Comparison of ENCODE assay signal across 1 fruit fly cellular context in genomic region chr2L:12055837-12056388, dm6.
A peak's percentile ranks its signal among the peaks of the same experiment; 100 is the strongest.
TF ChIP-seq lines count a peak whose summit lies in the region.

JhI-21 (minus strand) TSS chr2L:12056042.
RpL7-like (plus strand) TSS chr2L:12056326.
CG34164 (plus strand) TSS chr2L:12056348.

TF ChIP-seq in whole organism, embryonic, 481 proteins besides CTCF, POLR2A, EP300 and RAD21 (continued from another document and continues in another):
- TF ChIP-seq crol (GFP tag; IDR thresholded peaks at IDR 0.05; lab: Robert Waterston, UW) = no peak
- TF ChIP-seq Awh (GFP tag; IDR thresholded peaks at IDR 0.05; lab: Robert Waterston, UW) = no peak
- TF ChIP-seq ttk (GFP tag; IDR thresholded peaks at IDR 0.05; lab: Robert Waterston, UW) = peak; percentile 58; the same call in 1 of the 2 replicates
- no peak for TF ChIP-seq CG3726 (GFP tag; IDR thresholded peaks at IDR 0.05; lab: Robert Waterston, UW)
- TF ChIP-seq CG10147 (GFP tag; optimal IDR thresholded peaks at IDR 0.05; lab: Kevin White, UChicago) = peak; percentile 28
- TF ChIP-seq Dll (GFP tag; IDR thresholded peaks at IDR 0.05; lab: Robert Waterston, UW; ENCODE audit: partially characterized antibody) = peak; percentile 76; the same call in 3 of the 4 replicates
- TF ChIP-seq trem (tag; optimal IDR thresholded peaks at IDR 0.05; lab: Kevin White, UChicago) = peak; percentile 69
- no peak for TF ChIP-seq CG1603 (tag; optimal IDR thresholded peaks at IDR 0.05; lab: Kevin White, UChicago)
- TF ChIP-seq CG2116 (GFP tag; optimal IDR thresholded peaks at IDR 0.05; lab: Kevin White, UChicago) = peak; percentile 93
- TF ChIP-seq CrebB (tag; optimal IDR thresholded peaks at IDR 0.05; lab: Kevin White, UChicago) = no peak
- TF ChIP-seq Dad (GFP tag; optimal IDR thresholded peaks at IDR 0.05; lab: Kevin White, UChicago) = no peak
- no peak; the same call in 1 of the 2 replicates for TF ChIP-seq CG31441 (GFP tag; IDR thresholded peaks at IDR 0.05; lab: Robert Waterston, UW)
- no peak for TF ChIP-seq CG11398 (GFP tag; optimal IDR thresholded peaks at IDR 0.05; lab: Kevin White, UChicago)
- peak; percentile 73; the same call in 1 of the 2 replicates for TF ChIP-seq unc-4 (GFP tag; IDR thresholded peaks at IDR 0.05; lab: Robert Waterston, UW; ENCODE audit: partially characterized antibody)
- no peak for TF ChIP-seq trh (GFP tag; optimal IDR thresholded peaks at IDR 0.05; lab: Kevin White, UChicago)
- no peak for TF ChIP-seq en (GFP tag; optimal IDR thresholded peaks at IDR 0.05; lab: Kevin White, UChicago)
- TF ChIP-seq CG7963 (GFP tag; IDR thresholded peaks at IDR 0.05; lab: Robert Waterston, UW; ENCODE audit: partially characterized antibody) = peak; percentile 60; the same call in 2 of the 3 replicates
- TF ChIP-seq Hr78 (GFP tag; optimal IDR thresholded peaks at IDR 0.05; lab: Kevin White, UChicago) = no peak
- no peak for TF ChIP-seq chm (GFP tag; IDR thresholded peaks at IDR 0.05; lab: Robert Waterston, UW)
- no peak for TF ChIP-seq Oli (tag; optimal IDR thresholded peaks at IDR 0.05; lab: Kevin White, UChicago)
- no peak for TF ChIP-seq sima (GFP tag; optimal IDR thresholded peaks at IDR 0.05; lab: Kevin White, UChicago)
- TF ChIP-seq CG17802 (tag; optimal IDR thresholded peaks at IDR 0.05; lab: Kevin White, UChicago) = no peak
- TF ChIP-seq luna (GFP tag; optimal IDR thresholded peaks at IDR 0.05; lab: Kevin White, UChicago) = no peak
- TF ChIP-seq Dref (GFP tag; IDR thresholded peaks at IDR 0.05; lab: Robert Waterston, UW) = peak; percentile 93
- TF ChIP-seq Bdp1 (GFP tag; optimal IDR thresholded peaks at IDR 0.05; lab: Kevin White, UChicago) = no peak
- no peak for TF ChIP-seq CG12104 (GFP tag; optimal IDR thresholded peaks at IDR 0.05; lab: Kevin White, UChicago)
- peak; percentile 71 for TF ChIP-seq BEAF-32 (GFP tag; optimal IDR thresholded peaks at IDR 0.05; lab: Kevin White, UChicago)
- no peak for TF ChIP-seq lmd (GFP tag; IDR thresholded peaks at IDR 0.05; lab: Robert Waterston, UW)
- no peak for TF ChIP-seq CG6654 (GFP tag; optimal IDR thresholded peaks at IDR 0.05; lab: Kevin White, UChicago)
- TF ChIP-seq rib (GFP tag; IDR thresholded peaks at IDR 0.05; lab: Robert Waterston, UW) = no peak
- TF ChIP-seq CG8924 (tag; optimal IDR thresholded peaks at IDR 0.05; lab: Kevin White, UChicago) = peak; percentile 35
- no peak for TF ChIP-seq Optix (GFP tag; IDR thresholded peaks at IDR 0.05; lab: Robert Waterston, UW)
- TF ChIP-seq CG5953 (GFP tag; IDR thresholded peaks at IDR 0.05; lab: Robert Waterston, UW) = no peak
- peak; percentile 61 for TF ChIP-seq CG6791 (GFP tag; IDR thresholded peaks at IDR 0.05; lab: Robert Waterston, UW; ENCODE audit: partially characterized antibody)
- TF ChIP-seq yki (optimal IDR thresholded peaks at IDR 0.05; lab: Kevin White, UChicago) = peak; percentile 89
- no peak for TF ChIP-seq gcm2 (GFP tag; optimal IDR thresholded peaks at IDR 0.05; lab: Kevin White, UChicago)
- no peak for TF ChIP-seq CG9609 (GFP tag; optimal IDR thresholded peaks at IDR 0.05; lab: Kevin White, UChicago)
- TF ChIP-seq Six4 (GFP tag; optimal IDR thresholded peaks at IDR 0.05; lab: Kevin White, UChicago) = no peak
- 0 out of 3 replicates have a peak, but pooled peaks have one; percentile 20 for TF ChIP-seq vnd (GFP tag; IDR thresholded peaks at IDR 0.05; lab: Robert Waterston, UW; ENCODE audit: partially characterized antibody)
- no peak for TF ChIP-seq chn (GFP tag; optimal IDR thresholded peaks at IDR 0.05; lab: Kevin White, UChicago)
- TF ChIP-seq CG14014 (GFP tag; IDR thresholded peaks at IDR 0.05; lab: Robert Waterston, UW) = no peak
- TF ChIP-seq eyg (GFP tag; optimal IDR thresholded peaks at IDR 0.05; lab: Kevin White, UChicago) = no peak
- no peak for TF ChIP-seq repo (GFP tag; optimal IDR thresholded peaks at IDR 0.05; lab: Kevin White, UChicago)
- peak; percentile 2 for TF ChIP-seq CG30020 (tag; optimal IDR thresholded peaks at IDR 0.05; lab: Kevin White, UChicago)
- TF ChIP-seq crc (GFP tag; optimal IDR thresholded peaks at IDR 0.05; lab: Kevin White, UChicago) = no peak
- TF ChIP-seq sisA (GFP tag; IDR thresholded peaks at IDR 0.05; lab: Robert Waterston, UW) = no peak
- no peak for TF ChIP-seq pfk (GFP tag; optimal IDR thresholded peaks at IDR 0.05; lab: Kevin White, UChicago)
- no peak for TF ChIP-seq CG11560 (tag; IDR thresholded peaks at IDR 0.05; lab: Robert Waterston, UW)
- no peak for TF ChIP-seq ham (GFP tag; IDR thresholded peaks at IDR 0.05; lab: Robert Waterston, UW)
- TF ChIP-seq lab (GFP tag; optimal IDR thresholded peaks at IDR 0.05; lab: Kevin White, UChicago) = no peak
- no peak for TF ChIP-seq Dbx (GFP tag; IDR thresholded peaks at IDR 0.05; lab: Robert Waterston, UW)
- no peak for TF ChIP-seq C15 (GFP tag; IDR thresholded peaks at IDR 0.05; lab: Robert Waterston, UW)
- no peak for TF ChIP-seq sob (GFP tag; IDR thresholded peaks at IDR 0.05; lab: Robert Waterston, UW)
- TF ChIP-seq CG7839 (tag; optimal IDR thresholded peaks at IDR 0.05; lab: Kevin White, UChicago) = no peak
- no peak for TF ChIP-seq CG4707 (GFP tag; optimal IDR thresholded peaks at IDR 0.05; lab: Kevin White, UChicago)
- no peak for TF ChIP-seq maf-S (GFP tag; optimal IDR thresholded peaks at IDR 0.05; lab: Kevin White, UChicago)
- TF ChIP-seq CG9817 (tag; optimal IDR thresholded peaks at IDR 0.05; lab: Kevin White, UChicago) = no peak
- peak; percentile 66 for TF ChIP-seq Scr (GFP tag; IDR thresholded peaks at IDR 0.05; lab: Robert Waterston, UW; ENCODE audit: partially characterized antibody)
- no peak for TF ChIP-seq CG10959 (GFP tag; IDR thresholded peaks at IDR 0.05; lab: Robert Waterston, UW)
- TF ChIP-seq Trl (optimal IDR thresholded peaks at IDR 0.05; lab: Kevin White, UChicago) = peak; percentile 96 to 99
- TF ChIP-seq Trl (GFP tag; optimal IDR thresholded peaks at IDR 0.05; lab: Kevin White, UChicago) = peak; percentile 62
- no peak for TF ChIP-seq Xrp1 (GFP tag; IDR thresholded peaks at IDR 0.05; lab: Robert Waterston, UW)
- peak; percentile 98 for TF ChIP-seq nerfin-1 (tag; optimal IDR thresholded peaks at IDR 0.05; lab: Kevin White, UChicago)
- no peak for TF ChIP-seq Lhr (GFP tag; optimal IDR thresholded peaks at IDR 0.05; lab: Kevin White, UChicago)
- TF ChIP-seq wor (GFP tag; IDR thresholded peaks at IDR 0.05; lab: Robert Waterston, UW) = no peak
- TF ChIP-seq salm (tag; optimal IDR thresholded peaks at IDR 0.05; lab: Kevin White, UChicago) = no peak
- TF ChIP-seq shn (GFP tag; optimal IDR thresholded peaks at IDR 0.05; lab: Kevin White, UChicago) = no peak
- no peak for TF ChIP-seq HLH3B (GFP tag; IDR thresholded peaks at IDR 0.05; lab: Robert Waterston, UW)
- peak; percentile 65 for TF ChIP-seq CG10267 (tag; optimal IDR thresholded peaks at IDR 0.05; lab: Kevin White, UChicago)
- TF ChIP-seq Hr3 (GFP tag; optimal IDR thresholded peaks at IDR 0.05; lab: Kevin White, UChicago) = no peak
- no peak for TF ChIP-seq Vsx1 (GFP tag; optimal IDR thresholded peaks at IDR 0.05; lab: Kevin White, UChicago)
- TF ChIP-seq CG3281 (GFP tag; optimal IDR thresholded peaks at IDR 0.05; lab: Kevin White, UChicago) = peak; percentile 6
- TF ChIP-seq Blimp-1 (GFP tag; optimal IDR thresholded peaks at IDR 0.05; lab: Kevin White, UChicago) = no peak
- no peak for TF ChIP-seq mam (GFP tag; optimal IDR thresholded peaks at IDR 0.05; lab: Kevin White, UChicago)
- no peak for TF ChIP-seq tin (GFP tag; optimal IDR thresholded peaks at IDR 0.05; lab: Kevin White, UChicago)
- no peak for TF ChIP-seq CG10431 (GFP tag; optimal IDR thresholded peaks at IDR 0.05; lab: Kevin White, UChicago)
- no peak for TF ChIP-seq dan (GFP tag; IDR thresholded peaks at IDR 0.05; lab: Robert Waterston, UW)
- no peak for TF ChIP-seq corto (GFP tag; optimal IDR thresholded peaks at IDR 0.05; lab: Kevin White, UChicago)
- TF ChIP-seq Dp (GFP tag; optimal IDR thresholded peaks at IDR 0.05; lab: Kevin White, UChicago) = peak; percentile 98
- TF ChIP-seq CG14965 (GFP tag; optimal IDR thresholded peaks at IDR 0.05; lab: Kevin White, UChicago; ENCODE audit: borderline replicate concordance) = no peak
- no peak for TF ChIP-seq Ada2b (GFP tag; IDR thresholded peaks at IDR 0.05; lab: Robert Waterston, UW)
- TF ChIP-seq Chrac-16 (GFP tag; optimal IDR thresholded peaks at IDR 0.05; lab: Kevin White, UChicago) = no peak
- TF ChIP-seq Max (GFP tag; optimal IDR thresholded peaks at IDR 0.05; lab: Kevin White, UChicago) = peak; percentile 82
- TF ChIP-seq CG9215 (GFP tag; IDR thresholded peaks at IDR 0.05; lab: Robert Waterston, UW) = no peak
- TF ChIP-seq CG7928 (GFP tag; optimal IDR thresholded peaks at IDR 0.05; lab: Kevin White, UChicago) = no peak
- no peak for TF ChIP-seq jing (GFP tag; optimal IDR thresholded peaks at IDR 0.05; lab: Kevin White, UChicago)
- TF ChIP-seq CG4854 (GFP tag; optimal IDR thresholded peaks at IDR 0.05; lab: Kevin White, UChicago) = no peak
- no peak for TF ChIP-seq CG10654 (GFP tag; optimal IDR thresholded peaks at IDR 0.05; lab: Kevin White, UChicago)
- TF ChIP-seq CG15269 (tag; optimal IDR thresholded peaks at IDR 0.05; lab: Kevin White, UChicago) = no peak
- TF ChIP-seq usp (GFP tag; optimal IDR thresholded peaks at IDR 0.05; lab: Kevin White, UChicago) = no peak
- peak; percentile 43 for TF ChIP-seq Sin3A (optimal IDR thresholded peaks at IDR 0.05; lab: Kevin White, UChicago)
- TF ChIP-seq CG8765 (GFP tag; IDR thresholded peaks at IDR 0.05; lab: Robert Waterston, UW) = no peak
- no peak for TF ChIP-seq CHES-1-like (GFP tag; optimal IDR thresholded peaks at IDR 0.05; lab: Kevin White, UChicago)
- TF ChIP-seq HmgZ (tag; optimal IDR thresholded peaks at IDR 0.05; lab: Kevin White, UChicago) = no peak
- no peak for TF ChIP-seq dysf (GFP tag; IDR thresholded peaks at IDR 0.05; lab: Robert Waterston, UW)
- TF ChIP-seq CG3847 (GFP tag; IDR thresholded peaks at IDR 0.05; lab: Robert Waterston, UW) = no peak
- TF ChIP-seq az2 (GFP tag; optimal IDR thresholded peaks at IDR 0.05; lab: Kevin White, UChicago) = no peak
- no peak for TF ChIP-seq stc (GFP tag; IDR thresholded peaks at IDR 0.05; lab: Robert Waterston, UW)
- TF ChIP-seq gt (GFP tag; IDR thresholded peaks at IDR 0.05; lab: Robert Waterston, UW) = no peak
- no peak for TF ChIP-seq CG2678 (tag; optimal IDR thresholded peaks at IDR 0.05; lab: Kevin White, UChicago)
- TF ChIP-seq CG1529 (GFP tag; optimal IDR thresholded peaks at IDR 0.05; lab: Kevin White, UChicago) = no peak
- TF ChIP-seq insv (GFP tag; optimal IDR thresholded peaks at IDR 0.05; lab: Kevin White, UChicago) = no peak
- peak; percentile 21 for TF ChIP-seq CG18262 (tag; optimal IDR thresholded peaks at IDR 0.05; lab: Kevin White, UChicago)
- no peak for TF ChIP-seq CG9876 (GFP tag; optimal IDR thresholded peaks at IDR 0.05; lab: Kevin White, UChicago)
- peak; percentile 77 for TF ChIP-seq Jarid2 (GFP tag; optimal IDR thresholded peaks at IDR 0.05; lab: Kevin White, UChicago)
- TF ChIP-seq Sox100B (GFP tag; optimal IDR thresholded peaks at IDR 0.05; lab: Kevin White, UChicago) = no peak
- no peak for TF ChIP-seq CG3995 (GFP tag; optimal IDR thresholded peaks at IDR 0.05; lab: Kevin White, UChicago)
- no peak for TF ChIP-seq CG2875 (GFP tag; optimal IDR thresholded peaks at IDR 0.05; lab: Kevin White, UChicago)
- no peak for TF ChIP-seq Rfx (GFP tag; IDR thresholded peaks at IDR 0.05; lab: Robert Waterston, UW)
- peak; percentile 45 for TF ChIP-seq nom (GFP tag; optimal IDR thresholded peaks at IDR 0.05; lab: Kevin White, UChicago)
- no peak for TF ChIP-seq CG9727 (GFP tag; optimal IDR thresholded peaks at IDR 0.05; lab: Kevin White, UChicago)
- no peak for TF ChIP-seq Hr51 (GFP tag; optimal IDR thresholded peaks at IDR 0.05; lab: Kevin White, UChicago)
- no peak for TF ChIP-seq Ssrp (tag; optimal IDR thresholded peaks at IDR 0.05; lab: Kevin White, UChicago)
- no peak for TF ChIP-seq pnt (GFP tag; optimal IDR thresholded peaks at IDR 0.05; lab: Kevin White, UChicago)
- TF ChIP-seq chif (GFP tag; optimal IDR thresholded peaks at IDR 0.05; lab: Kevin White, UChicago) = no peak
- TF ChIP-seq CG6854 (GFP tag; optimal IDR thresholded peaks at IDR 0.05; lab: Kevin White, UChicago) = peak; percentile 30
- TF ChIP-seq Nf-YA (GFP tag; IDR thresholded peaks at IDR 0.05; lab: Robert Waterston, UW) = no peak
- TF ChIP-seq CG8359 (GFP tag; optimal IDR thresholded peaks at IDR 0.05; lab: Kevin White, UChicago; ENCODE audit: borderline replicate concordance) = no peak
- no peak for TF ChIP-seq Hand (GFP tag; optimal IDR thresholded peaks at IDR 0.05; lab: Kevin White, UChicago)
- TF ChIP-seq CG18619 (GFP tag; optimal IDR thresholded peaks at IDR 0.05; lab: Kevin White, UChicago) = no peak
- no peak for TF ChIP-seq CG10979 (tag; optimal IDR thresholded peaks at IDR 0.05; lab: Kevin White, UChicago)
- no peak for TF ChIP-seq CG4820 (GFP tag; optimal IDR thresholded peaks at IDR 0.05; lab: Kevin White, UChicago)
- TF ChIP-seq sqz (GFP tag; optimal IDR thresholded peaks at IDR 0.05; lab: Kevin White, UChicago) = peak; percentile 94
- no peak for TF ChIP-seq CG14667 (GFP tag; IDR thresholded peaks at IDR 0.05; lab: Robert Waterston, UW)
- TF ChIP-seq slbo (GFP tag; IDR thresholded peaks at IDR 0.05; lab: Robert Waterston, UW) = no peak
- no peak for TF ChIP-seq bigmax (GFP tag; optimal IDR thresholded peaks at IDR 0.05; lab: Kevin White, UChicago)
- TF ChIP-seq fru (optimal IDR thresholded peaks at IDR 0.05; lab: Kevin White, UChicago) = no peak
- TF ChIP-seq Dfd (GFP tag; optimal IDR thresholded peaks at IDR 0.05; lab: Kevin White, UChicago) = no peak
- no peak for TF ChIP-seq Ravus (GFP tag; IDR thresholded peaks at IDR 0.05; lab: Robert Waterston, UW)
- TF ChIP-seq gro (GFP tag; optimal IDR thresholded peaks at IDR 0.05; lab: Kevin White, UChicago) = peak; percentile 44
- no peak for TF ChIP-seq CG31388 (GFP tag; optimal IDR thresholded peaks at IDR 0.05; lab: Kevin White, UChicago)
- no peak for TF ChIP-seq CkIIα-i1 (GFP tag; IDR thresholded peaks at IDR 0.05; lab: Robert Waterston, UW)
- TF ChIP-seq Tbp (GFP tag; optimal IDR thresholded peaks at IDR 0.05; lab: Kevin White, UChicago) = no peak
- TF ChIP-seq CG10209 (GFP tag; optimal IDR thresholded peaks at IDR 0.05; lab: Kevin White, UChicago) = no peak
- no peak for TF ChIP-seq CG18764 (GFP tag; optimal IDR thresholded peaks at IDR 0.05; lab: Kevin White, UChicago)
- no peak for TF ChIP-seq CG12236 (GFP tag; optimal IDR thresholded peaks at IDR 0.05; lab: Kevin White, UChicago)
- TF ChIP-seq CG4360 (GFP tag; IDR thresholded peaks at IDR 0.05; lab: Robert Waterston, UW) = peak; percentile 38; the same call in 1 of the 2 replicates
- TF ChIP-seq sim (GFP tag; IDR thresholded peaks at IDR 0.05; lab: Robert Waterston, UW) = no peak
